Worm (Caenorhabditis elegans): ENCODE data around the gene F31F6.2.

Gene F31F6.2

ce11 chrX:14841030-14841429 lies 30.6 kb downstream of the F31F6.2 start (continued):
- peak; percentile 52 for TF ChIP-seq pros-1 (tag; optimal IDR thresholded peaks at IDR 0.05)
- peak; percentile 44 for TF ChIP-seq syd-9 (tag; optimal IDR thresholded peaks at IDR 0.05)
- TF ChIP-seq hlh-8 (tag; optimal IDR thresholded peaks at IDR 0.05), result peak; percentile 43
- TF ChIP-seq gmeb-2 (tag; optimal IDR thresholded peaks at IDR 0.05), result no peak
- no peak for TF ChIP-seq ets-4 (tag; optimal IDR thresholded peaks at IDR 0.05)
- no peak for TF ChIP-seq unc-3 (GFP tag; conservative IDR thresholded peaks at IDR 0.05)
- TF ChIP-seq unc-3 (tag; optimal IDR thresholded peaks at IDR 0.05), result peak; percentile 14
- peak; percentile 23 for TF ChIP-seq ceh-2 (tag; optimal IDR thresholded peaks at IDR 0.05)
- TF ChIP-seq C08G9.2 (tag; optimal IDR thresholded peaks at IDR 0.05), result peak; percentile 46
- TF ChIP-seq pqm-1 (tag; optimal IDR thresholded peaks at IDR 0.05), result no peak
- TF ChIP-seq ceh-19 (GFP tag; optimal IDR thresholded peaks at IDR 0.05), result peak; percentile 35
- TF ChIP-seq unc-86 (tag; optimal IDR thresholded peaks at IDR 0.05), result no peak
- TF ChIP-seq ceh-31 (tag; optimal IDR thresholded peaks at IDR 0.05), result peak; percentile 91
- no peak for TF ChIP-seq che-1 (tag; optimal IDR thresholded peaks at IDR 0.05)
- TF ChIP-seq dve-1 (tag; optimal IDR thresholded peaks at IDR 0.05), result peak; percentile 67
- peak; percentile 76 for TF ChIP-seq ceh-14 (tag; optimal IDR thresholded peaks at IDR 0.05)

ce11 chrX:14838339-14838738 lies 33.3 kb downstream of the F31F6.2 start:
- TF ChIP-seq nhr-11 (tag; optimal IDR thresholded peaks at IDR 0.05), result no peak
- TF ChIP-seq hlh-30 (tag; optimal IDR thresholded peaks at IDR 0.05; ENCODE audit: insufficient read depth), result no peak
- no peak for TF ChIP-seq ceh-30 (tag; optimal IDR thresholded peaks at IDR 0.05)
- no peak for TF ChIP-seq pha-4 (tag; optimal IDR thresholded peaks at IDR 0.05)
- no peak for TF ChIP-seq ceh-48 (tag; optimal IDR thresholded peaks at IDR 0.05)
- no peak for TF ChIP-seq pqm-1 (tag; optimal IDR thresholded peaks at IDR 0.05)
- TF ChIP-seq F13H6.1 (tag; optimal IDR thresholded peaks at IDR 0.05), result no peak
- TF ChIP-seq unc-42 (tag; optimal IDR thresholded peaks at IDR 0.05), result peak; percentile 71

ce11 chrX:14831531-14831930 lies 40.1 kb downstream of the F31F6.2 start, which contains the start of gene dpf-2:
Gene dpf-2, plus strand, starts transcription at chrX:14831831.
- TF ChIP-seq rnt-1 (tag; optimal IDR thresholded peaks at IDR 0.05), result no peak
- no peak for TF ChIP-seq unc-42 (tag; optimal IDR thresholded peaks at IDR 0.05)
- TF ChIP-seq ceh-6 (GFP tag; optimal IDR thresholded peaks at IDR 0.05), result no peak
- no peak for TF ChIP-seq syd-9 (tag; optimal IDR thresholded peaks at IDR 0.05)
- no peak for TF ChIP-seq hlh-8 (tag; optimal IDR thresholded peaks at IDR 0.05)
- no peak for TF ChIP-seq zip-5 (tag; optimal IDR thresholded peaks at IDR 0.05)
- no peak for TF ChIP-seq lin-11 (tag; optimal IDR thresholded peaks at IDR 0.05)
- TF ChIP-seq ama-1 (optimal IDR thresholded peaks at IDR 0.05), result no peak
- TF ChIP-seq C38D4.7 (GFP tag; optimal IDR thresholded peaks at IDR 0.05), result no peak

ce11 chrX:14828766-14829165 lies 42.9 kb downstream of the F31F6.2 start:
- no peak for TF ChIP-seq ceh-2 (tag; optimal IDR thresholded peaks at IDR 0.05)
- no peak for TF ChIP-seq ceh-22 (tag; optimal IDR thresholded peaks at IDR 0.05)
- no peak for TF ChIP-seq mec-3 (tag; optimal IDR thresholded peaks at IDR 0.05; ENCODE audit: borderline replicate concordance)
- no peak for TF ChIP-seq npax-4 (tag; optimal IDR thresholded peaks at IDR 0.05)
- no peak for TF ChIP-seq K09A11.1 (tag; optimal IDR thresholded peaks at IDR 0.05; ENCODE audit: insufficient read depth)
- no peak for TF ChIP-seq dve-1 (tag; optimal IDR thresholded peaks at IDR 0.05)
- TF ChIP-seq lim-6 (tag; optimal IDR thresholded peaks at IDR 0.05), result no peak
- no peak for TF ChIP-seq ceh-31 (tag; optimal IDR thresholded peaks at IDR 0.05)
- TF ChIP-seq nhr-232 (tag; optimal IDR thresholded peaks at IDR 0.05), result no peak
- no peak for TF ChIP-seq fkh-6 (tag; optimal IDR thresholded peaks at IDR 0.05)
- TF ChIP-seq unc-86 (tag; optimal IDR thresholded peaks at IDR 0.05), result no peak
- TF ChIP-seq fkh-10 (GFP tag; optimal IDR thresholded peaks at IDR 0.05), result no peak
- TF ChIP-seq sdc-2 (tag; optimal IDR thresholded peaks at IDR 0.05), result no peak

Data from whole organism, late embryonic.